Worm (Caenorhabditis elegans) whole organism, L3 larva: ENCODE data around the gene nas-37.

ENCODE experiments used
- ZK546.5 ChIP-seq: sonication (generic microtip); optimal IDR thresholded peaks from 2 replicates; lab custom pipeline; 2017; ENCODE audit warnings: missing biosample characterization, missing genetic modification characterization
- eor-1 ChIP-seq, 2 experiments: fragments of 150-350 bp; optimal IDR thresholded peaks; 2 replicates each; lab custom pipeline; 2014 to 2018; ENCODE audit warnings: missing biosample characterization in 2 of 2, missing genetic modification characterization in 2 of 2
- fos-1 ChIP-seq: fragments of 150-350 bp; optimal IDR thresholded peaks from 2 replicates; lab custom pipeline; 2014; ENCODE audit warnings: missing biosample characterization, missing genetic modification characterization
- pha-4 ChIP-seq: fragments of 150-350 bp; optimal IDR thresholded peaks from 2 replicates; lab custom pipeline; 2014; ENCODE audit warnings: missing biosample characterization, missing genetic modification reagents, missing genetic modification characterization
- pqm-1 ChIP-seq: fragments of 150-350 bp; optimal IDR thresholded peaks from 2 replicates; lab custom pipeline; 2017; ENCODE audit warnings: missing biosample characterization, missing genetic modification characterization, inconsistent platforms
- skn-1 ChIP-seq: fragments of 150-350 bp; optimal IDR thresholded peaks from 2 replicates; lab custom pipeline; 2014; ENCODE audit warnings: missing biosample characterization, missing genetic modification characterization
- zag-1 ChIP-seq: fragments of 150-350 bp; optimal IDR thresholded peaks from 2 replicates; lab custom pipeline; 2014; ENCODE audit warnings: missing biosample characterization, missing genetic modification characterization
- ztf-4 ChIP-seq: fragments of 150-350 bp; optimal IDR thresholded peaks from 2 replicates; lab custom pipeline; 2014; ENCODE audit warnings: missing biosample characterization, missing genetic modification characterization

DNA sequence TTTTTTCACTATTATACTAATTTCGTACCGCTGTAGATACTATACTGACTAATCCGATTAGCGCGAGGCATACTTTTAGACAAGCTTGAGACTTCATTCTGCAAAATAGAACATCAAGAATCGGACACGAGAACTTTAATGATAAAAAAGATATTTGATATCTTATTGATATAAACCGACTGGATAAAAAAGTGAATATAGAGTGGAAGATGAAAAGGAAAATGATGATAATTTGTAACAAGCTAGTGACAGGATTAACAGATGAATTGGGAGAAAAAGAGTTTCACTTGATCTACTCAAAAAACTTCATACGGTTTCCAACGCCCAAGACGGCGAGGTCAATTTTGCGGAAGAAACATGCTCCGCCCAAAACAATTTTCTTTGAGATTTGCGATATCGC lies at the start of gene nas-37:
- TF ChIP-seq pqm-1 (tag; lab: Kevin White, UChicago) (no peak), eor-1 (tag; optimal IDR thresholded peaks at IDR 0.05; lab: Kevin White, UChicago) (no peak), zag-1 (tag; lab: Kevin White, UChicago) (no peak), ztf-4 (tag; lab: Kevin White, UChicago) (no peak), fos-1 (no peak), pha-4 (no peak), skn-1 (tag; lab: Kevin White, UChicago) (no peak), ZK546.5 (tag; lab: Kevin White, UChicago) (no peak)
